Worm (Caenorhabditis elegans) whole organism, L1 larva: ENCODE results near the gene str-44.

Experiments used
- dsc-1 ChIP-seq: sonication (generic microtip); optimal IDR thresholded peaks from 2 replicates; lab custom pipeline; 2016; ENCODE audit warnings: mild to moderate bottlenecking, missing genetic modification characterization, missing compliant biosample characterization
- lir-3 ChIP-seq: sonication (generic microtip); optimal IDR thresholded peaks from 2 replicates; lab custom pipeline; 2016; ENCODE audit warnings: mild to moderate bottlenecking, missing genetic modification characterization, moderate library complexity, missing compliant biosample characterization; ENCODE audit not compliant: poor library complexity
- mef-2 ChIP-seq: fragments of 150-350 bp; optimal IDR thresholded peaks from 2 replicates; lab custom pipeline; 2014; ENCODE audit warnings: missing biosample characterization, missing genetic modification characterization
- nhr-77 ChIP-seq: fragments of 150-350 bp; optimal IDR thresholded peaks from 2 replicates; lab custom pipeline; 2014; ENCODE audit warnings: missing biosample characterization, missing genetic modification characterization
- pqm-1 ChIP-seq: sonication (generic microtip); optimal IDR thresholded peaks from 3 replicates; lab custom pipeline; 2017; ENCODE audit warnings: missing biosample characterization, missing genetic modification characterization

DNA sequence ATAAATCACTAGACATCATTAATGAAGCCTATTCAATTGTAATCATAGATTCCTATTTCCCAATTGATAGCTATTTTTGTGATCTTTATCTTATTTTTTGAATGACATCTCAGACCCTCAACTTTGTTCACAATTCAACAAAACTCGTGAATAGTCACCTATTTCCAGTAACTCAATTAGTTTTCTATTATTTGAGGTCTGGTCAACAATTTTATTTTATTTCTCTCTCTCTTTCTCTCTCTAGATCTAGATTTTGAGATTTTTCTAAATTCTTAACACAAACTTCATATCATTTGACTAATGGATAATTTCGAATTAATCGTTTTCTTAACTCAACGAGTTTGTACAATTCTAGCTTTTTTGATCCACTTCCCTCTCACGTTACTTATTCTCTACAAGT, 3.5 kb upstream of the str-44 start, which contains the start of gene str-1:
- TF ChIP-seq pqm-1 (tag; lab: Kevin White, UChicago) = no peak
- TF ChIP-seq mef-2 (tag; lab: Kevin White, UChicago) = no peak
- TF ChIP-seq nhr-77 = no peak
- no peak for TF ChIP-seq lir-3
- TF ChIP-seq dsc-1 = no peak
